Worm (Caenorhabditis elegans) whole organism, early embryonic: Measurements from ENCODE around the gene his-37.

Experiments used
- B0310.2 ChIP-seq: sonication (generic microtip); optimal IDR thresholded peaks from 2 replicates; lab custom pipeline; 2016; ENCODE audit warnings: mild to moderate bottlenecking, missing genetic modification characterization, missing compliant biosample characterization
- F13C5.2 ChIP-seq: sonication (generic microtip); optimal IDR thresholded peaks from 2 replicates; lab custom pipeline; 2017; ENCODE audit warnings: mild to moderate bottlenecking, missing genetic modification characterization, inconsistent platforms, missing compliant biosample characterization
- aly-1 ChIP-seq: sonication (generic microtip); optimal IDR thresholded peaks from 2 replicates; lab custom pipeline; 2016; ENCODE audit warnings: missing genetic modification characterization, missing compliant biosample characterization
- ama-1 ChIP-seq: fragments of 150-350 bp; optimal IDR thresholded peaks from 2 replicates; lab custom pipeline; 2014
- ceh-13 ChIP-seq: fragments of 200-800 bp; sonication (Bioruptor generic); optimal IDR thresholded peaks from 2 replicates; lab custom pipeline; 2018; ENCODE audit warnings: mild to moderate bottlenecking, missing genetic modification characterization, missing compliant biosample characterization
- flt-1 ChIP-seq: fragments of 200-800 bp; sonication (Bioruptor generic); IDR thresholded peaks from 2 replicates; pipeline ENCODE4 v1.3.6; 2022; ENCODE audit warnings: missing genetic modification characterization, missing compliant biosample characterization
- hmbx-1 ChIP-seq: sonication (generic microtip); optimal IDR thresholded peaks from 2 replicates; lab custom pipeline; 2016; ENCODE audit warnings: mild to moderate bottlenecking, missing genetic modification characterization, missing compliant biosample characterization
- hmg-4 ChIP-seq: fragments of 200-800 bp; sonication (Bioruptor generic); optimal IDR thresholded peaks from 2 replicates; lab custom pipeline; 2018; ENCODE audit warnings: mild to moderate bottlenecking, missing genetic modification characterization, missing compliant biosample characterization
- hnd-1 ChIP-seq: sonication (generic microtip); optimal IDR thresholded peaks from 2 replicates; lab custom pipeline; 2016; ENCODE audit warnings: missing genetic modification characterization, missing compliant biosample characterization
- pes-1 ChIP-seq: fragments of 200-800 bp; sonication (Bioruptor generic); IDR thresholded peaks from 2 replicates; pipeline ENCODE4 v1.3.6; 2022; ENCODE audit warnings: missing genetic modification reagents, missing genetic modification characterization, missing compliant biosample characterization
- tbx-11 ChIP-seq: fragments of 200-800 bp; sonication (Bioruptor generic); IDR thresholded peaks from 2 replicates; pipeline ENCODE4 v1.3.6; 2022; ENCODE audit warnings: missing genetic modification characterization, missing compliant biosample characterization
- tbx-37 ChIP-seq: fragments of 200-800 bp; sonication (Bioruptor generic); conservative IDR thresholded peaks from 2 replicates; pipeline ENCODE4 v1.3.6; 2022; ENCODE audit warnings: missing genetic modification reagents, missing genetic modification characterization, missing compliant biosample characterization
- tra-4 ChIP-seq: sonication (generic microtip); optimal IDR thresholded peaks from 2 replicates; lab custom pipeline; 2017; ENCODE audit warnings: missing genetic modification characterization, missing compliant biosample characterization

DNA sequence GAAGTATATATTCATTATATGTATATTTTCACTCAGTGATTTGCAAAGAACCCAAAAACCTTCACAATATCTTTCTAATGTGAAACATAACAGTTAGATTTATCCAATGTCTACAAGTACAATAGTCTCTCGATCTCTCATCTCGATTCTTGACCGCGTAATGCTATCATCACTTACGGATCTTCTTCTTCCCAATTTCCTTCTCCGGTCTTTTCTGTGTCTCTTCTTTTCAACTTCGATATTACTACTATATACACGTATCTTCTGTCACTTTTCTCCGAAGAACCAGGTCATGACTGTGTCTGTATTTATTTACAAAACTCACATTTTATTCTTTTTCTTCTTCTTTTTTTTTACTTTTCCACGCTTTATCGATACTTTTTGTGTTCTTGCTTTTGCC, 41.7 kb downstream of the his-37 start:
- TF ChIP-seq tra-4: no peak
- no peak for TF ChIP-seq ama-1 (lab: Kevin White, UChicago)
- no peak for TF ChIP-seq B0310.2 (tag; lab: Kevin White, UChicago)
- TF ChIP-seq flt-1 (GFP tag; lab: Robert Waterston, UW): no peak
- TF ChIP-seq pes-1 (GFP tag; lab: Robert Waterston, UW): no peak
- TF ChIP-seq aly-1 (tag; lab: Kevin White, UChicago): no peak
- no peak for TF ChIP-seq F13C5.2
- no peak for TF ChIP-seq ceh-13 (GFP tag; lab: Kevin White, UChicago)
- TF ChIP-seq hmg-4 (GFP tag; lab: Kevin White, UChicago): no peak
- no peak for TF ChIP-seq tbx-11 (GFP tag; lab: Robert Waterston, UW)
- TF ChIP-seq hnd-1 (tag; lab: Kevin White, UChicago): no peak
- no peak for TF ChIP-seq tbx-37 (GFP tag; lab: Robert Waterston, UW)
- TF ChIP-seq hmbx-1: no peak
